Worm (Caenorhabditis elegans) whole organism, L3 larva: ENCODE data around the gene F31E8.4.

Source experiments
- R02D3.7 ChIP-seq: fragments of 150-350 bp; optimal IDR thresholded peaks from 2 replicates; lab custom pipeline; 2014; ENCODE audit warnings: missing biosample characterization, missing genetic modification characterization
- ZK546.5 ChIP-seq: sonication (generic microtip); optimal IDR thresholded peaks from 2 replicates; lab custom pipeline; 2017; ENCODE audit warnings: missing biosample characterization, missing genetic modification characterization
- aly-2 ChIP-seq: fragments of 150-350 bp; optimal IDR thresholded peaks from 2 replicates; lab custom pipeline; 2014; ENCODE audit warnings: missing biosample characterization, missing genetic modification characterization
- ama-1 ChIP-seq: fragments of 150-350 bp; optimal IDR thresholded peaks from 2 replicates; lab custom pipeline; 2018
- ceh-16 ChIP-seq: sonication (generic microtip); optimal IDR thresholded peaks from 2 replicates; lab custom pipeline; 2017; ENCODE audit warnings: missing biosample characterization, missing genetic modification characterization
- ceh-28 ChIP-seq: fragments of 150-350 bp; optimal IDR thresholded peaks from 2 replicates; lab custom pipeline; 2014; ENCODE audit warnings: missing biosample characterization, missing genetic modification reagents, missing genetic modification characterization
- ceh-82 ChIP-seq: fragments of 150-350 bp; optimal IDR thresholded peaks from 2 replicates; lab custom pipeline; 2014; ENCODE audit warnings: missing biosample characterization, missing genetic modification characterization
- ceh-9 ChIP-seq: sonication (generic microtip); optimal IDR thresholded peaks from 2 replicates; lab custom pipeline; 2018; ENCODE audit warnings: missing biosample characterization, missing genetic modification characterization
- daf-12 ChIP-seq: fragments of 150-350 bp; optimal IDR thresholded peaks from 2 replicates; lab custom pipeline; 2014; ENCODE audit warnings: missing biosample characterization, missing genetic modification reagents, missing genetic modification characterization
- egl-27 ChIP-seq: sonication (generic microtip); optimal IDR thresholded peaks from 4 replicates; lab custom pipeline; 2017; ENCODE audit warnings: missing biosample characterization, missing genetic modification reagents, missing genetic modification characterization
- elt-2 ChIP-seq: sonication (generic microtip); optimal IDR thresholded peaks from 2 replicates; lab custom pipeline; 2016; ENCODE audit warnings: missing genetic modification reagents, mild to moderate bottlenecking, missing genetic modification characterization, missing compliant biosample characterization
- fkh-2 ChIP-seq: fragments of 150-350 bp; optimal IDR thresholded peaks from 2 replicates; lab custom pipeline; 2014; ENCODE audit warnings: missing biosample characterization, missing genetic modification reagents, missing genetic modification characterization
- hmg-11 ChIP-seq: sonication (generic microtip); optimal IDR thresholded peaks from 2 replicates; lab custom pipeline; 2016; ENCODE audit warnings: missing genetic modification characterization, missing compliant biosample characterization
- lin-15B ChIP-seq: fragments of 150-350 bp; optimal IDR thresholded peaks from 2 replicates; lab custom pipeline; 2014; ENCODE audit warnings: missing biosample characterization, missing genetic modification characterization
- lin-39 ChIP-seq: fragments of 150-350 bp; optimal IDR thresholded peaks from 2 replicates; lab custom pipeline; 2018; ENCODE audit warnings: missing biosample characterization, missing genetic modification reagents, missing genetic modification characterization
- mml-1 ChIP-seq: fragments of 150-350 bp; sonication (generic microtip); optimal IDR thresholded peaks from 3 replicates; lab custom pipeline; 2014; ENCODE audit warnings: missing biosample characterization, missing genetic modification characterization
- nfya-1 ChIP-seq: sonication (generic microtip); optimal IDR thresholded peaks from 2 replicates; lab custom pipeline; 2017; ENCODE audit warnings: missing genetic modification characterization, mild to moderate bottlenecking, missing compliant biosample characterization, antibody characterized with exemption, moderate library complexity; ENCODE audit not compliant: insufficient read depth
- nhr-11 ChIP-seq: fragments of 150-350 bp; optimal IDR thresholded peaks from 2 replicates; lab custom pipeline; 2014; ENCODE audit warnings: missing biosample characterization, missing genetic modification characterization
- nhr-12 ChIP-seq: fragments of 150-350 bp; optimal IDR thresholded peaks from 2 replicates; lab custom pipeline; 2014; ENCODE audit warnings: missing biosample characterization, missing genetic modification characterization
- nhr-23 ChIP-seq: fragments of 150-350 bp; optimal IDR thresholded peaks from 2 replicates; lab custom pipeline; 2014; ENCODE audit warnings: missing biosample characterization, missing genetic modification reagents, missing genetic modification characterization
- nhr-237 ChIP-seq: fragments of 150-350 bp; optimal IDR thresholded peaks from 2 replicates; lab custom pipeline; 2014; ENCODE audit warnings: missing biosample characterization, missing genetic modification characterization
- nhr-25 ChIP-seq: sonication (generic microtip); optimal IDR thresholded peaks from 2 replicates; lab custom pipeline; 2017; ENCODE audit warnings: missing biosample characterization, missing genetic modification characterization
- nhr-28 ChIP-seq: fragments of 150-350 bp; optimal IDR thresholded peaks from 2 replicates; lab custom pipeline; 2014; ENCODE audit warnings: missing biosample characterization, missing genetic modification characterization
- nhr-43 ChIP-seq: sonication (generic microtip); optimal IDR thresholded peaks from 2 replicates; lab custom pipeline; 2016; ENCODE audit warnings: mild to moderate bottlenecking, missing genetic modification characterization, missing compliant biosample characterization; ENCODE audit not compliant: poor library complexity, severe bottlenecking
- nhr-67 ChIP-seq: fragments of 150-350 bp; optimal IDR thresholded peaks from 2 replicates; lab custom pipeline; 2014; ENCODE audit warnings: missing biosample characterization, missing genetic modification characterization
- nhr-76 ChIP-seq: fragments of 150-350 bp; sonication (generic microtip); optimal IDR thresholded peaks from 5 replicates; lab custom pipeline; 2014; ENCODE audit warnings: missing biosample characterization, missing genetic modification characterization
- nhr-77 ChIP-seq: fragments of 150-350 bp; optimal IDR thresholded peaks from 2 replicates; lab custom pipeline; 2014; ENCODE audit warnings: missing biosample characterization, missing genetic modification characterization
- pha-4 ChIP-seq: fragments of 150-350 bp; optimal IDR thresholded peaks from 2 replicates; lab custom pipeline; 2014; ENCODE audit warnings: missing biosample characterization, missing genetic modification reagents, missing genetic modification characterization
- sea-2 ChIP-seq: fragments of 150-350 bp; sonication (generic microtip); optimal IDR thresholded peaks from 4 replicates; lab custom pipeline; 2014; ENCODE audit warnings: missing biosample characterization, missing genetic modification reagents, missing genetic modification characterization
- skn-1 ChIP-seq: fragments of 150-350 bp; optimal IDR thresholded peaks from 2 replicates; lab custom pipeline; 2014; ENCODE audit warnings: missing biosample characterization, missing genetic modification characterization
- snpc-4 ChIP-seq: fragments of 150-350 bp; optimal IDR thresholded peaks from 2 replicates; lab custom pipeline; 2014; ENCODE audit warnings: missing biosample characterization, missing genetic modification characterization
- tbx-2 ChIP-seq: sonication (generic microtip); optimal IDR thresholded peaks from 2 replicates; lab custom pipeline; 2016; ENCODE audit warnings: mild to moderate bottlenecking, missing genetic modification characterization, missing compliant biosample characterization
- unc-39 ChIP-seq: sonication (generic microtip); optimal IDR thresholded peaks from 4 replicates; lab custom pipeline; 2017; ENCODE audit warnings: missing biosample characterization, missing genetic modification characterization
- zag-1 ChIP-seq: fragments of 150-350 bp; optimal IDR thresholded peaks from 2 replicates; lab custom pipeline; 2014; ENCODE audit warnings: missing biosample characterization, missing genetic modification characterization
- ztf-11 ChIP-seq: fragments of 150-350 bp; optimal IDR thresholded peaks from 2 replicates; lab custom pipeline; 2014; ENCODE audit warnings: missing biosample characterization, missing genetic modification characterization
- ztf-4 ChIP-seq: fragments of 150-350 bp; optimal IDR thresholded peaks from 2 replicates; lab custom pipeline; 2014; ENCODE audit warnings: missing biosample characterization, missing genetic modification characterization

The F31E8.4 gene

ce11 chrII:6770030-6770429 is 29.9 kb downstream of the F31E8.4 start:
- no peak for TF ChIP-seq ZK546.5 (tag; lab: Kevin White, UChicago)
- TF ChIP-seq fkh-2 = no peak
- no peak for TF ChIP-seq snpc-4 (tag; lab: Kevin White, UChicago)
- TF ChIP-seq nhr-77 (tag; lab: Kevin White, UChicago) = no peak
- no peak for TF ChIP-seq aly-2
- no peak for TF ChIP-seq R02D3.7 (tag; lab: Kevin White, UChicago)
- TF ChIP-seq ceh-16 (tag; lab: Kevin White, UChicago) = no peak
- TF ChIP-seq nhr-76 (tag; lab: Kevin White, UChicago) = no peak
- no peak for TF ChIP-seq unc-39
- no peak for TF ChIP-seq ceh-82 (tag; lab: Kevin White, UChicago)
- TF ChIP-seq hmg-11 (tag; lab: Kevin White, UChicago) = no peak
- TF ChIP-seq lin-39 = no peak
- TF ChIP-seq ztf-4 (tag; lab: Kevin White, UChicago) = no peak

DNA sequence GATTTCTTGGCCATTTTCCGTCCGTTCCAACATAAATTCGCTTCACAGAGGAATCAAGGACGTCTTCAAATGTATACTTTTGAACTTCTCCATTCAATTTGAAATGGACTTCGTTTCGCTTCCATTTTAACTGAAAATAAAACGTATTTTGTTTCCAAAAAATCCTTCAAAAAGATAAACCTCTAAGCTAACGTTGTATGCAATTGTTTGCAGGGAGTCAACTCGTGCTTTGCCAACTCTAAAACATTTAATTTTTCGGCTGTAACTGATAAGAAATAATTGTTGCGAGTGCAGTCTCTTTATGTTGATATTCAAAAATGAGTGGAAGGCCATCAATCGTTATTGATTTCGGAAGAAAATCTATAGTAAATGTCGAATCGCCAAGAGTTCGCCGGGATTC is 31.9 kb downstream of the F31E8.4 start, which contains the start of gene F41G3.18:
F41G3.18 (plus strand) TSS at position 301 of the 400 bp plus-strand sequence.
- TF ChIP-seq nhr-237 (tag; lab: Kevin White, UChicago) (no peak), elt-2 (tag; lab: Kevin White, UChicago) (peak; percentile 41)

DNA sequence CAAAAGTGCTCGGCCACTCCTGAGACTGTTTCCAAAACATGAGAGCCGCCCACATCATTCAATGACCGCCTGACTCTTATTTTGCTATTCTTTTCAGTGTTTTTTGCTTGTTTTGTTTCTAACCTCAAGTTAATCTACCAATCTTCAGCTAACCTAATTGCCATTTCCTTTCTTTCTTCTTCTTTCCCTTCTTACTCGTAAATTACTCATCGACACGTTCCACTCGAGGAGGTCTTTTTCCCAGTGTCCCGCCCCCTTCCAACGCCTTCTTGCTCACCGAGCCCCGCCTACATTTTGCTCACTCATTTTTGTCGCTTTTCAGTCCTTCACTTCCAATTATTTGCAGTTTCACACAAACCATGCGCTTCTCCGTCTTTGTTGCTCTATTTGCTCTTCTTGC is 35.2 kb downstream of the F31E8.4 start, which contains the start of gene nlp-50:
nlp-50 (plus strand) TSS at position 301 of the 400 bp plus-strand sequence.
- TF ChIP-seq elt-2 (tag; lab: Kevin White, UChicago) (no peak), skn-1 (no peak), fkh-2 (no peak), nfya-1 (tag; lab: Kevin White, UChicago) (no peak), nhr-12 (tag; lab: Kevin White, UChicago) (no peak), egl-27 (tag; lab: Kevin White, UChicago) (no peak), ceh-9 (tag; lab: Kevin White, UChicago) (no peak), pha-4 (no peak), nhr-43 (no peak), ztf-11 (tag; lab: Kevin White, UChicago) (no peak), nhr-11 (tag; lab: Kevin White, UChicago) (no peak), ceh-82 (tag; lab: Kevin White, UChicago) (no peak)

ce11 chrII:6756232-6756631 is 43.7 kb downstream of the F31E8.4 start, which contains the start of gene F41G3.3:
Gene F41G3.3 (plus strand): TSS chrII:6756532.
- TF ChIP-seq sea-2 (no peak), nhr-43 (no peak), nhr-237 (tag; lab: Kevin White, UChicago) (no peak), snpc-4 (tag; lab: Kevin White, UChicago) (no peak), tbx-2 (no peak), ztf-4 (tag; lab: Kevin White, UChicago) (no peak), nhr-76 (tag; lab: Kevin White, UChicago) (no peak), ama-1 (lab: Kevin White, UChicago) (no peak), nhr-67 (tag; lab: Kevin White, UChicago) (no peak), mml-1 (no peak), fkh-2 (no peak), hmg-11 (tag; lab: Kevin White, UChicago) (no peak)
- TF ChIP-seq, all 47 proteins: peak for 0

ce11 chrII:6754671-6755224 is 45.2 kb downstream of the F31E8.4 start, which contains the start of the genes srx-95 and fis-1:
Gene srx-95 (minus strand): TSS chrII:6754771.
Gene fis-1 (plus strand): TSS chrII:6755174.
- TF ChIP-seq nhr-23 = no peak
- TF ChIP-seq nhr-11 (tag; lab: Kevin White, UChicago) = no peak
- no peak for TF ChIP-seq ceh-82 (tag; lab: Kevin White, UChicago)
- TF ChIP-seq ceh-28 (tag; lab: Kevin White, UChicago) = no peak
- TF ChIP-seq lin-15B = no peak
- TF ChIP-seq nhr-28 = no peak
- TF ChIP-seq tbx-2 = no peak
- no peak for TF ChIP-seq nhr-25 (tag; lab: Kevin White, UChicago)
- TF ChIP-seq daf-12 (tag; lab: Kevin White, UChicago) = no peak
- no peak for TF ChIP-seq nhr-76 (tag; lab: Kevin White, UChicago)
- TF ChIP-seq zag-1 = no peak
- TF ChIP-seq, all 47 proteins: peak for 0
